Worm (Caenorhabditis elegans): ENCODE measurements around the gene C06B8.7.

- TF ChIP-seq nhr-11 (tag; optimal IDR thresholded peaks at IDR 0.05), result no peak
- TF ChIP-seq ZK337.2 (GFP tag; IDR thresholded peaks at IDR 0.05), result no peak
- TF ChIP-seq unc-62 (GFP tag; optimal IDR thresholded peaks at IDR 0.05 in 1 of 2), result no peak
- no peak for TF ChIP-seq unc-62 (tag; optimal IDR thresholded peaks at IDR 0.05)
- no peak for TF ChIP-seq zip-2 (tag; optimal IDR thresholded peaks at IDR 0.05)
- TF ChIP-seq lin-13 (GFP tag; optimal IDR thresholded peaks at IDR 0.05), result no peak
- TF ChIP-seq ztf-11 (tag; optimal IDR thresholded peaks at IDR 0.05), result no peak
- no peak for TF ChIP-seq set-16 (GFP tag; IDR thresholded peaks at IDR 0.05)
- TF ChIP-seq nhr-237 (tag; optimal IDR thresholded peaks at IDR 0.05), result no peak
- TF ChIP-seq ztf-7 (tag; optimal IDR thresholded peaks at IDR 0.05), result no peak
- no peak for TF ChIP-seq unc-130 (GFP tag; optimal IDR thresholded peaks at IDR 0.05)
Measured at ce11 chrV:15493680-15494079, 4.9 kb upstream of the C06B8.7 start, which contains the start of gene srh-218.
